Worm (Caenorhabditis elegans) whole organism, L3 larva: ENCODE results near the gene bbs-2.
A peak's percentile ranks its signal among the peaks of the same experiment; 100 is the strongest.

Source experiments
- R02D3.7 ChIP-seq: fragments of 150-350 bp; optimal IDR thresholded peaks from 2 replicates; lab custom pipeline; 2014; ENCODE audit warnings: missing biosample characterization, missing genetic modification characterization
- ZK546.5 ChIP-seq: sonication (generic microtip); optimal IDR thresholded peaks from 2 replicates; lab custom pipeline; 2017; ENCODE audit warnings: missing biosample characterization, missing genetic modification characterization
- aly-2 ChIP-seq: fragments of 150-350 bp; optimal IDR thresholded peaks from 2 replicates; lab custom pipeline; 2014; ENCODE audit warnings: missing biosample characterization, missing genetic modification characterization
- ama-1 ChIP-seq: fragments of 150-350 bp; optimal IDR thresholded peaks from 2 replicates; lab custom pipeline; 2018
- ceh-16 ChIP-seq: sonication (generic microtip); optimal IDR thresholded peaks from 2 replicates; lab custom pipeline; 2017; ENCODE audit warnings: missing biosample characterization, missing genetic modification characterization
- ceh-28 ChIP-seq: fragments of 150-350 bp; optimal IDR thresholded peaks from 2 replicates; lab custom pipeline; 2014; ENCODE audit warnings: missing biosample characterization, missing genetic modification reagents, missing genetic modification characterization
- ceh-82 ChIP-seq: fragments of 150-350 bp; optimal IDR thresholded peaks from 2 replicates; lab custom pipeline; 2014; ENCODE audit warnings: missing biosample characterization, missing genetic modification characterization
- ceh-9 ChIP-seq: sonication (generic microtip); optimal IDR thresholded peaks from 2 replicates; lab custom pipeline; 2018; ENCODE audit warnings: missing biosample characterization, missing genetic modification characterization
- daf-12 ChIP-seq: fragments of 150-350 bp; optimal IDR thresholded peaks from 2 replicates; lab custom pipeline; 2014; ENCODE audit warnings: missing biosample characterization, missing genetic modification reagents, missing genetic modification characterization
- egl-27 ChIP-seq: sonication (generic microtip); optimal IDR thresholded peaks from 4 replicates; lab custom pipeline; 2017; ENCODE audit warnings: missing biosample characterization, missing genetic modification reagents, missing genetic modification characterization
- egl-5 ChIP-seq: fragments of 150-350 bp; optimal IDR thresholded peaks from 2 replicates; lab custom pipeline; 2017; ENCODE audit warnings: missing biosample characterization, missing genetic modification reagents, missing genetic modification characterization, inconsistent platforms
- elt-2 ChIP-seq: sonication (generic microtip); optimal IDR thresholded peaks from 2 replicates; lab custom pipeline; 2016; ENCODE audit warnings: missing genetic modification reagents, mild to moderate bottlenecking, missing genetic modification characterization, missing compliant biosample characterization
- fkh-10 ChIP-seq: sonication (generic microtip); optimal IDR thresholded peaks from 2 replicates; lab custom pipeline; 2017; ENCODE audit warnings: missing biosample characterization, missing genetic modification reagents, missing genetic modification characterization
- fos-1 ChIP-seq: fragments of 150-350 bp; optimal IDR thresholded peaks from 2 replicates; lab custom pipeline; 2014; ENCODE audit warnings: missing biosample characterization, missing genetic modification characterization
- hmg-11 ChIP-seq: sonication (generic microtip); optimal IDR thresholded peaks from 2 replicates; lab custom pipeline; 2016; ENCODE audit warnings: missing genetic modification characterization, missing compliant biosample characterization
- jun-1 ChIP-seq: fragments of 150-350 bp; optimal IDR thresholded peaks from 2 replicates; lab custom pipeline; 2014; ENCODE audit warnings: missing biosample characterization, missing genetic modification reagents, missing genetic modification characterization
- lin-39 ChIP-seq: fragments of 150-350 bp; optimal IDR thresholded peaks from 2 replicates; lab custom pipeline; 2018; ENCODE audit warnings: missing biosample characterization, missing genetic modification reagents, missing genetic modification characterization
- lsy-12 ChIP-seq: sonication (generic microtip); optimal IDR thresholded peaks from 2 replicates; lab custom pipeline; 2016; ENCODE audit warnings: mild to moderate bottlenecking, missing genetic modification characterization, missing compliant biosample characterization
- mdl-1 ChIP-seq: fragments of 150-350 bp; optimal IDR thresholded peaks from 2 replicates; lab custom pipeline; 2014; ENCODE audit warnings: missing biosample characterization, missing genetic modification characterization
- mml-1 ChIP-seq: fragments of 150-350 bp; sonication (generic microtip); optimal IDR thresholded peaks from 3 replicates; lab custom pipeline; 2014; ENCODE audit warnings: missing biosample characterization, missing genetic modification characterization
- nfya-1 ChIP-seq: sonication (generic microtip); optimal IDR thresholded peaks from 2 replicates; lab custom pipeline; 2017; ENCODE audit warnings: missing genetic modification characterization, mild to moderate bottlenecking, missing compliant biosample characterization, antibody characterized with exemption, moderate library complexity; ENCODE audit not compliant: insufficient read depth
- nhr-11 ChIP-seq: fragments of 150-350 bp; optimal IDR thresholded peaks from 2 replicates; lab custom pipeline; 2014; ENCODE audit warnings: missing biosample characterization, missing genetic modification characterization
- nhr-25 ChIP-seq: sonication (generic microtip); optimal IDR thresholded peaks from 2 replicates; lab custom pipeline; 2017; ENCODE audit warnings: missing biosample characterization, missing genetic modification characterization
- nhr-28 ChIP-seq: fragments of 150-350 bp; optimal IDR thresholded peaks from 2 replicates; lab custom pipeline; 2014; ENCODE audit warnings: missing biosample characterization, missing genetic modification characterization
- nhr-43 ChIP-seq: sonication (generic microtip); optimal IDR thresholded peaks from 2 replicates; lab custom pipeline; 2016; ENCODE audit warnings: mild to moderate bottlenecking, missing genetic modification characterization, missing compliant biosample characterization; ENCODE audit not compliant: poor library complexity, severe bottlenecking
- nhr-67 ChIP-seq: fragments of 150-350 bp; optimal IDR thresholded peaks from 2 replicates; lab custom pipeline; 2014; ENCODE audit warnings: missing biosample characterization, missing genetic modification characterization
- nhr-77 ChIP-seq: fragments of 150-350 bp; optimal IDR thresholded peaks from 2 replicates; lab custom pipeline; 2014; ENCODE audit warnings: missing biosample characterization, missing genetic modification characterization
- pha-4 ChIP-seq: fragments of 150-350 bp; optimal IDR thresholded peaks from 2 replicates; lab custom pipeline; 2014; ENCODE audit warnings: missing biosample characterization, missing genetic modification reagents, missing genetic modification characterization
- pqm-1 ChIP-seq: fragments of 150-350 bp; optimal IDR thresholded peaks from 2 replicates; lab custom pipeline; 2017; ENCODE audit warnings: missing biosample characterization, missing genetic modification characterization, inconsistent platforms
- snpc-4 ChIP-seq: fragments of 150-350 bp; optimal IDR thresholded peaks from 2 replicates; lab custom pipeline; 2014; ENCODE audit warnings: missing biosample characterization, missing genetic modification characterization
- unc-62 ChIP-seq: fragments of 150-350 bp; sonication (generic microtip); optimal IDR thresholded peaks from 4 replicates; lab custom pipeline; 2014; ENCODE audit warnings: missing biosample characterization, missing genetic modification reagents, missing genetic modification characterization
- ztf-11 ChIP-seq: fragments of 150-350 bp; optimal IDR thresholded peaks from 2 replicates; lab custom pipeline; 2014; ENCODE audit warnings: missing biosample characterization, missing genetic modification characterization
- ztf-4 ChIP-seq: fragments of 150-350 bp; optimal IDR thresholded peaks from 2 replicates; lab custom pipeline; 2014; ENCODE audit warnings: missing biosample characterization, missing genetic modification characterization

Gene bbs-2

DNA sequence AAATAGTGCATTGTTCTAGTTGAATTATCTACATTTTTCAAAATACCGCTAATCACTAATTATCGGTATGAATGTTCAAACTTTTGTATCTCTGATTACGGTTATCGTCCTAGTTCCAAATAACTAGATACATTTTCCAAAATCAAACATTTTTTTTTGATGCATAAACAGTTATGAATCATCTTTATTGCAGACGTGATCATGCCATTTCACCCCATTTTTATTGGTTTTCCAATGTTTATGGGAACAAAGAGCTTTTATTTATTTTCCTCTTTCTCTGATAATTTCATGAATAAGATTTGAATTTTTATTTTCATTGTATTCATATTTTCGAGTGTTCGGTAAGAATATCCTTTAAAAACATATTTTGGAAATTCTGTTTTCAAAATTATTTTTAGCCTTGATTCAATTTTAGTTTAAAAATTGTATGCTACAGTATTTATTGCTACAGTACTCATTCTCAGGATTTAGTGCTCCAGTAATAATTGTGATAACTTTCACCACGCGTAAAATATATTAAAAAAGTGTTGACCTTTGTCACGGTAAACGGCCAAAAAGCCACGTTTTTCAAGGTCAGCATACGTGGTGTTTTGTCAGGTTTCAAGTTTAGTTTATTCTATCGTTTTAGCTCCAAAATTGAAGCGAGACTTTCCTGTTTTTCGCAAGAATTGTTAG is 22.9 kb downstream of the bbs-2 start, which contains the start of gene csr-1:
TSS of gene csr-1 (plus strand) at position 625 of the 675 bp plus-strand sequence.
- TF ChIP-seq pha-4 (tag; lab: Kevin White, UChicago): no peak
- TF ChIP-seq elt-2 (tag; lab: Kevin White, UChicago): peak; percentile 22

DNA sequence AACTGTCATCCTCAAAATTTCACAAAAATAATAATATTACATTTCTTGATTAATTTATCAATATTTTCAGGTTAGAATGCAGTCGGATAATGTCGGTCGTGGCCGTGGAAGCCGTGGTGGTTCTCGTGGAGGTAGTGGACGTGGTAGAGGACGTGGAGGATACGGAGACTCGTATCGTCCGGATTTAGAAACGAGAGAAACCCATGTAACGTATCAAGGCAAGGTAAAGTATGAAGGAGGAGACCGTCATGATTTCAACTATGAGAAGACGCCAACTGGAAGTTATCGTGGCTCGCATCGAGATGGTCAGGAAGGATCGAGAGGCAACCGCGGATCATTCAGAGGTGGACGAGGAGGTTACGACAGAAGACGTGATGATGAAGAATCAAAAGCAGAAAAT is 23.7 kb downstream of the bbs-2 start, which contains the start of gene frpr-10:
TSS of gene frpr-10 (plus strand) at position 301 of the 400 bp plus-strand sequence.
- no peak for TF ChIP-seq ceh-9 (tag; lab: Kevin White, UChicago)
- no peak for TF ChIP-seq nfya-1 (tag; lab: Kevin White, UChicago)
- no peak for TF ChIP-seq ZK546.5 (tag; lab: Kevin White, UChicago)
- TF ChIP-seq nhr-43 (tag; lab: Kevin White, UChicago): no peak
- TF ChIP-seq nhr-67 (tag; lab: Kevin White, UChicago): no peak
- no peak for TF ChIP-seq elt-2 (tag; lab: Kevin White, UChicago)
- no peak for TF ChIP-seq pha-4 (tag; lab: Kevin White, UChicago)
- TF ChIP-seq ztf-4 (tag; lab: Kevin White, UChicago): no peak
- TF ChIP-seq aly-2 (tag; lab: Kevin White, UChicago): no peak
- no peak for TF ChIP-seq egl-27 (tag; lab: Kevin White, UChicago)
- no peak for TF ChIP-seq nhr-77 (tag; lab: Kevin White, UChicago)
- TF ChIP-seq lsy-12 (tag; lab: Kevin White, UChicago): no peak
- no peak for TF ChIP-seq unc-62
- no peak for TF ChIP-seq mdl-1
- no peak for TF ChIP-seq hmg-11 (tag; lab: Kevin White, UChicago)
- TF ChIP-seq ztf-11: no peak

DNA sequence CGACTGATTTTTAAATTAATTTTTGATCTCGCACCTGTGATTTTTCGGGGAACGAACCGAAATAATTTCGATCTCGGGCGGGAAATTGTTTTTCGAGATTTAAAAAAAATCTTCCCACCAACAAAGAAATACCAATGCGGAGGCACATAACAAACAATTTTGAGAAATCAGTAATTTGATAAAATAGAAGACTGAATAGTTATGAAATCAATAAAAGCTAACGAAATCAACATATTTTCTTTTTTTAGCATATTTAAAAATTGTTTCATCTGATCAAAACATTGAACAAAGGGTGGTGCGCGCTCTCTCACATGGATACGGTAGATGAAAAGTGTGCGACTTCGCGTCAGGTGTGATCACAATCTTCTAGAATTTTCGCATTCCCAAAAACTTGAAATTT is 24.3 kb downstream of the bbs-2 start:
- TF ChIP-seq nhr-28 (tag; lab: Kevin White, UChicago) (no peak), elt-2 (tag; lab: Kevin White, UChicago) (no peak), pha-4 (tag; lab: Kevin White, UChicago) (no peak), mdl-1 (no peak), fkh-10 (GFP tag; lab: Kevin White, UChicago) (no peak), daf-12 (tag; lab: Kevin White, UChicago) (no peak)

DNA sequence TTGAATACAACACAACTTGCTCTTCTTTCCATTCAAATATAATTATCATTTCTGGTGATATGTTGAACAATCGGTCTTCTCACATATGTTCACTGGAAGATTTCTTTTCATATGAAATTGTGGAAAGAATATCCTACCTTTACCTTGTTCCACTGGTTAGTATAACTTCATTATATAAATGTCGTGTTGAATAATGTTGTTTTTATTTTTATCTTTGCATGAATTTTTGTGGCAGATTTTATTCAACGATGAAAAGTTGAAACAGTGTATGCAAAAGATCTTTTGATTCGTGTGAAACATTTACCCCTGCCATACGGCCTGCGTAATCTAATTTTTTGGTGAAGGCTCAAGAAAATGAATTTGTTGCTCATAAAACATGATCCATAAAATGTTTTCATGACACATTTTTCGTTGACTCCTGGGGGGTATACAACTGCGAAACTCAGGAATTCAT is 28.1 kb downstream of the bbs-2 start:
- TF ChIP-seq nhr-25 (tag; lab: Kevin White, UChicago) (no peak), ceh-82 (no peak)

DNA sequence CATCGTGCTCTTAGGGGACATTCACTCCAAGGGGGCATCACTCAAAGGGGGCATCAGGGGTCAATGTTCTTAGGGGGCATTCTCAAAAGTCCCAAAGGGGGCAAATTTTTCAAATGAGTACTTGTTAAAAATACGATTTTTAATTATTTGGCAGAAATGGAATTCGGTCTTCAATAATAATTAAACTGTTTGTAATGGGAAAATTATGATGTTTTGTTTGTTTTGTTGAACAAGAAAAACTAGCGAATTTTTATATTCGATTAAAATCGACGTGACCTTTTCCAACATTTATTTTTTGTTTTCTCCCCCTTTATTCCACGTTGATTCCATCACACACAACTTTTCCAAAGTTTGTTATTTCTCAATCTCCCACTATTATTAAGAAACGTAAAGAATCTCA is 33.2 kb downstream of the bbs-2 start, which contains the start of gene F57H12.5:
TSS of gene F57H12.5 (plus strand) at position 301 of the 400 bp plus-strand sequence.
- TF ChIP-seq egl-5 (tag; lab: Kevin White, UChicago) (no peak), ceh-82 (no peak), ama-1 (lab: Kevin White, UChicago) (no peak), ZK546.5 (tag; lab: Kevin White, UChicago) (no peak), snpc-4 (tag; lab: Kevin White, UChicago) (no peak), R02D3.7 (tag; lab: Kevin White, UChicago) (no peak), nhr-11 (no peak), fos-1 (tag; lab: Kevin White, UChicago) (no peak), aly-2 (tag; lab: Kevin White, UChicago) (no peak)

DNA sequence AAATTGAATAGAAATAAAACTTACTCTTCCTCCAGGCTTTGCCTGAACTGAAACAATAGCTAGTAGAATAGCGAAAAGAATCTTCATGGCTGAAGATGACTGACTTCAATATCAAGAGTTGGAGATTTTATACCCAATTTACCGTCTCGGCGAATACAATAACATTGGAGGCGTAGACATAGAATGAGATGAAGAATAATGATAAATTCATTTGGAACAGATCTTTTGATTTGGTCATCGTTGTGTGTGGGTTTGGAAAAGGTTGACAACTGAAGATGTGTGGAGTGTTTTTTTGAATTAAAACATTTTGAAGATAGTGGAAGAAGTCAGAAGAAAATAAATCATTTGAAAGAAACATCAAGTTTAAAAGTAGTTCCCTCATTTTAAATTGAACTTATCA is 42.4 kb downstream of the bbs-2 start, which contains the start of gene F57H12.6:
TSS of gene F57H12.6 (minus strand) at position 101 of the 400 bp plus-strand sequence.
- TF ChIP-seq ztf-11: no peak
- no peak for TF ChIP-seq ceh-9 (tag; lab: Kevin White, UChicago)
- TF ChIP-seq egl-5 (tag; lab: Kevin White, UChicago): no peak
- no peak for TF ChIP-seq lin-39 (tag; lab: Kevin White, UChicago)
- no peak for TF ChIP-seq snpc-4 (tag; lab: Kevin White, UChicago)
- no peak for TF ChIP-seq ceh-28 (tag; lab: Kevin White, UChicago)
- TF ChIP-seq egl-27 (tag; lab: Kevin White, UChicago): no peak
- no peak for TF ChIP-seq R02D3.7 (tag; lab: Kevin White, UChicago)
- no peak for TF ChIP-seq ceh-16 (tag; lab: Kevin White, UChicago)
- no peak for TF ChIP-seq mml-1 (tag; lab: Kevin White, UChicago)
- TF ChIP-seq jun-1: no peak
- TF ChIP-seq ztf-4 (tag; lab: Kevin White, UChicago): no peak
- no peak for TF ChIP-seq mdl-1
- no peak for TF ChIP-seq pqm-1
- no peak for TF ChIP-seq nhr-43 (tag; lab: Kevin White, UChicago)
